In the genomic region with DNA sequence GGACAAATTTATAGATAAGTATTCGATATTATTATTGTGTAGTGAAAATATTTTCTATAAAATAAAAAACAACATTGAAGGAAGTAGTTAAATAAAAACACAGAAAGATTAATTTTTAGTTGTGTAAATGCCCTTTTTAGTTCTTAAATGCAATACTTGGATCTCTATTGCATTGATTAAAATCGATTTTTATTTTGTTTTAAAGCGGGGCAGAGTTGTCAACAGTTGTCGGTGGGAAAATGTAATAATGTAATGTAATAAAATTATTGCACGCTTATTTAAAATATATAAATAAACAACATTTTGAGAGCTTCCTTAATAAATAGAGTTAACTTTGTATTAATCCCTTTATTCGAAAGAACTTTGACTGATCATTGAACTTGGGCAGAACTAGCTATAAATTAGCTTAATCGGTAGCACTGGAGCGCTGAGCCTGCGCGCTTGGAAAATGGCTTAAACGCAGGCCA, we compare ENCODE assay signal across 1 fruit fly cellular context.
TF ChIP-seq lines count a peak whose summit lies in the region.

A gene (plus strand): TSS at position 411 of the 467 bp plus-strand sequence.

TF ChIP-seq in whole organism, embryonic, 481 proteins besides CTCF, POLR2A, EP300 and RAD21 (continued from another document and continues in another):
- no peak for TF ChIP-seq Neu2 (GFP tag; optimal IDR thresholded peaks at IDR 0.05; lab: Kevin White, UChicago; ENCODE audit: borderline replicate concordance)
- no peak for TF ChIP-seq dmrt99B (tag; optimal IDR thresholded peaks at IDR 0.05; lab: Kevin White, UChicago)
- peak; percentile 75 for TF ChIP-seq CG13287 (GFP tag; IDR thresholded peaks at IDR 0.05; lab: Robert Waterston, UW; ENCODE audit: partially characterized antibody)
- TF ChIP-seq Dll (GFP tag; IDR thresholded peaks at IDR 0.05; lab: Robert Waterston, UW; ENCODE audit: partially characterized antibody) = peak; percentile 78
- peak; percentile 25 for TF ChIP-seq CG3838 (GFP tag; optimal IDR thresholded peaks at IDR 0.05; lab: Kevin White, UChicago)
- no peak for TF ChIP-seq Sin3A (optimal IDR thresholded peaks at IDR 0.05; lab: Kevin White, UChicago)
- peak; percentile 47 for TF ChIP-seq YL-1 (GFP tag; optimal IDR thresholded peaks at IDR 0.05; lab: Kevin White, UChicago)
- TF ChIP-seq slou (GFP tag; optimal IDR thresholded peaks at IDR 0.05; lab: Kevin White, UChicago) = no peak
- peak; percentile 51; the same call in 1 of the 3 replicates for TF ChIP-seq CG16813 (GFP tag; IDR thresholded peaks at IDR 0.05; lab: Robert Waterston, UW; ENCODE audit: partially characterized antibody)
- peak in 1 of 3 experiments; percentile 24 for TF ChIP-seq Stat92E (GFP tag; optimal IDR thresholded peaks at IDR 0.05; lab: Kevin White, UChicago)
- TF ChIP-seq crc (GFP tag; optimal IDR thresholded peaks at IDR 0.05; lab: Kevin White, UChicago) = no peak
- TF ChIP-seq sqz (GFP tag; optimal IDR thresholded peaks at IDR 0.05; lab: Kevin White, UChicago) = no peak
- TF ChIP-seq CG2678 (tag; optimal IDR thresholded peaks at IDR 0.05; lab: Kevin White, UChicago) = peak; percentile 75
- TF ChIP-seq ab (GFP tag; optimal IDR thresholded peaks at IDR 0.05; lab: Kevin White, UChicago) = no peak
- TF ChIP-seq tgo (GFP tag; IDR thresholded peaks at IDR 0.05; lab: Robert Waterston, UW) = peak; percentile 56; the same call in 1 of the 3 replicates
- TF ChIP-seq al (GFP tag; IDR thresholded peaks at IDR 0.05; lab: Robert Waterston, UW) = peak; percentile 45
- TF ChIP-seq CG33213 (GFP tag; optimal IDR thresholded peaks at IDR 0.05; lab: Kevin White, UChicago) = no peak
- TF ChIP-seq CG34422 (GFP tag; IDR thresholded peaks at IDR 0.05; lab: Robert Waterston, UW) = peak; percentile 67; the same call in 2 of the 3 replicates
- TF ChIP-seq aop (GFP tag; IDR thresholded peaks at IDR 0.05; lab: Robert Waterston, UW) = no peak
- peak; percentile 21 for TF ChIP-seq pzg (GFP tag; optimal IDR thresholded peaks at IDR 0.05; lab: Kevin White, UChicago)
- no peak for TF ChIP-seq wek (GFP tag; optimal IDR thresholded peaks at IDR 0.05; lab: Kevin White, UChicago)
- peak; percentile 66 for TF ChIP-seq Sry-δ (GFP tag; optimal IDR thresholded peaks at IDR 0.05; lab: Kevin White, UChicago)
- TF ChIP-seq CG42726 (GFP tag; IDR thresholded peaks at IDR 0.05; lab: Robert Waterston, UW; ENCODE audit: partially characterized antibody) = no peak
- TF ChIP-seq CG15011 (GFP tag; optimal IDR thresholded peaks at IDR 0.05; lab: Kevin White, UChicago) = peak; percentile 14
- no peak for TF ChIP-seq CG9215 (GFP tag; IDR thresholded peaks at IDR 0.05; lab: Robert Waterston, UW)
- TF ChIP-seq H15 (GFP tag; IDR thresholded peaks at IDR 0.05; lab: Robert Waterston, UW) = no peak
- no peak for TF ChIP-seq disco-r (GFP tag; optimal IDR thresholded peaks at IDR 0.05; lab: Kevin White, UChicago)
- no peak for TF ChIP-seq otp (GFP tag; IDR thresholded peaks at IDR 0.05; lab: Robert Waterston, UW)
- TF ChIP-seq HmgD (GFP tag; optimal IDR thresholded peaks at IDR 0.05; lab: Kevin White, UChicago) = no peak
- peak; percentile 74 for TF ChIP-seq CG32532 (GFP tag; IDR thresholded peaks at IDR 0.05; lab: Robert Waterston, UW)
- no peak for TF ChIP-seq tio (GFP tag; optimal IDR thresholded peaks at IDR 0.05; lab: Kevin White, UChicago)
- peak; percentile 39 for TF ChIP-seq CG18619 (GFP tag; optimal IDR thresholded peaks at IDR 0.05; lab: Kevin White, UChicago)
- peak; percentile 31 for TF ChIP-seq Dek (tag; optimal IDR thresholded peaks at IDR 0.05; lab: Kevin White, UChicago)
- TF ChIP-seq sisA (GFP tag; IDR thresholded peaks at IDR 0.05; lab: Robert Waterston, UW) = peak; percentile 66
- TF ChIP-seq gcm2 (GFP tag; optimal IDR thresholded peaks at IDR 0.05; lab: Kevin White, UChicago) = no peak
- peak; percentile 98 for TF ChIP-seq CG9437 (GFP tag; optimal IDR thresholded peaks at IDR 0.05; lab: Kevin White, UChicago)
- TF ChIP-seq Lim3 (GFP tag; IDR thresholded peaks at IDR 0.05; lab: Robert Waterston, UW) = no peak
- TF ChIP-seq CG15479 (GFP tag; optimal IDR thresholded peaks at IDR 0.05; lab: Kevin White, UChicago) = no peak
- TF ChIP-seq CG33557 (GFP tag; optimal IDR thresholded peaks at IDR 0.05; lab: Kevin White, UChicago) = peak; percentile 26
- 0 out of 2 replicates have a peak, but pooled peaks have one; percentile 13 for TF ChIP-seq CG4730 (GFP tag; IDR thresholded peaks at IDR 0.05; lab: Robert Waterston, UW)
- peak; percentile 64; the same call in 1 of the 2 replicates for TF ChIP-seq CG14441 (GFP tag; IDR thresholded peaks at IDR 0.05; lab: Robert Waterston, UW)
- TF ChIP-seq ttk (GFP tag; IDR thresholded peaks at IDR 0.05; lab: Robert Waterston, UW) = peak; percentile 64
- TF ChIP-seq maf-S (GFP tag; optimal IDR thresholded peaks at IDR 0.05; lab: Kevin White, UChicago) = no peak
- no peak for TF ChIP-seq sima (GFP tag; optimal IDR thresholded peaks at IDR 0.05; lab: Kevin White, UChicago)
- peak; percentile 58 for TF ChIP-seq CG17359 (tag; optimal IDR thresholded peaks at IDR 0.05; lab: Kevin White, UChicago)
- peak; percentile 74 for TF ChIP-seq CG9727 (GFP tag; optimal IDR thresholded peaks at IDR 0.05; lab: Kevin White, UChicago)
- TF ChIP-seq HLH54F (GFP tag; optimal IDR thresholded peaks at IDR 0.05; lab: Kevin White, UChicago) = peak; percentile 36
- peak; percentile 45 for TF ChIP-seq CG12104 (GFP tag; optimal IDR thresholded peaks at IDR 0.05; lab: Kevin White, UChicago)
- TF ChIP-seq CG15696 (tag; optimal IDR thresholded peaks at IDR 0.05; lab: Kevin White, UChicago) = peak; percentile 61
- TF ChIP-seq grn (GFP tag; optimal IDR thresholded peaks at IDR 0.05; lab: Kevin White, UChicago) = no peak
- TF ChIP-seq ara (GFP tag; IDR thresholded peaks at IDR 0.05; lab: Robert Waterston, UW) = peak; percentile 55; the same call in 1 of the 2 replicates
- 0 out of 2 replicates have a peak, but pooled peaks have one; percentile 21 for TF ChIP-seq CG11247 (GFP tag; IDR thresholded peaks at IDR 0.05; lab: Robert Waterston, UW)
- peak; percentile 49 for TF ChIP-seq CG10654 (GFP tag; optimal IDR thresholded peaks at IDR 0.05; lab: Kevin White, UChicago)
- TF ChIP-seq sens-2 (GFP tag; IDR thresholded peaks at IDR 0.05; lab: Robert Waterston, UW) = no peak
- TF ChIP-seq E2f2 (GFP tag; IDR thresholded peaks at IDR 0.05; lab: Robert Waterston, UW) = no peak; the same call in 1 of the 2 replicates
- TF ChIP-seq CG8089 (GFP tag; optimal IDR thresholded peaks at IDR 0.05; lab: Kevin White, UChicago) = no peak
- TF ChIP-seq NK7.1 (GFP tag; optimal IDR thresholded peaks at IDR 0.05; lab: Kevin White, UChicago) = no peak
- no peak; the same call in 1 of the 2 replicates for TF ChIP-seq hbn (GFP tag; IDR thresholded peaks at IDR 0.05; lab: Robert Waterston, UW; ENCODE audit: partially characterized antibody)
- peak; percentile 60 for TF ChIP-seq CG1602 (GFP tag; optimal IDR thresholded peaks at IDR 0.05; lab: Kevin White, UChicago)
- TF ChIP-seq CoRest (tag; optimal IDR thresholded peaks at IDR 0.05; lab: Kevin White, UChicago) = peak; percentile 80
- no peak for TF ChIP-seq gfzf (GFP tag; optimal IDR thresholded peaks at IDR 0.05; lab: Kevin White, UChicago)
- TF ChIP-seq CG3995 (GFP tag; optimal IDR thresholded peaks at IDR 0.05; lab: Kevin White, UChicago) = peak; percentile 60
- no peak for TF ChIP-seq chn (GFP tag; optimal IDR thresholded peaks at IDR 0.05; lab: Kevin White, UChicago)
- peak; percentile 56 for TF ChIP-seq tin (GFP tag; optimal IDR thresholded peaks at IDR 0.05; lab: Kevin White, UChicago)
- peak; percentile 51 for TF ChIP-seq CG1233 (GFP tag; optimal IDR thresholded peaks at IDR 0.05; lab: Kevin White, UChicago)
- no peak for TF ChIP-seq CG11696 (GFP tag; IDR thresholded peaks at IDR 0.05; lab: Robert Waterston, UW)
- no peak for TF ChIP-seq CG8478 (optimal IDR thresholded peaks at IDR 0.05; lab: Kevin White, UChicago)
- TF ChIP-seq CG3847 (GFP tag; IDR thresholded peaks at IDR 0.05; lab: Robert Waterston, UW) = no peak
- TF ChIP-seq lola (GFP tag; optimal IDR thresholded peaks at IDR 0.05; lab: Kevin White, UChicago) = peak in 1 of 3 experiments; percentile 68
- TF ChIP-seq Ets97D (GFP tag; optimal IDR thresholded peaks at IDR 0.05; lab: Kevin White, UChicago) = peak; percentile 8
- no peak for TF ChIP-seq eve (GFP tag; optimal IDR thresholded peaks at IDR 0.05; lab: Kevin White, UChicago)
- TF ChIP-seq NFAT (GFP tag; IDR thresholded peaks at IDR 0.05; lab: Robert Waterston, UW) = peak; percentile 51; the same call in 1 of the 2 replicates
- no peak for TF ChIP-seq TFAM (GFP tag; optimal IDR thresholded peaks at IDR 0.05; lab: Kevin White, UChicago)
- TF ChIP-seq HmgZ (tag; optimal IDR thresholded peaks at IDR 0.05; lab: Kevin White, UChicago) = peak; percentile 35
- TF ChIP-seq bcd (GFP tag; optimal IDR thresholded peaks at IDR 0.05; lab: Kevin White, UChicago) = peak; percentile 57
- TF ChIP-seq mld (GFP tag; IDR thresholded peaks at IDR 0.05; lab: Robert Waterston, UW; ENCODE audit: partially characterized antibody) = no peak
- TF ChIP-seq CG11456 (GFP tag; IDR thresholded peaks at IDR 0.05; lab: Robert Waterston, UW) = no peak
- no peak for TF ChIP-seq Mad (GFP tag; optimal IDR thresholded peaks at IDR 0.05; lab: Kevin White, UChicago)
- TF ChIP-seq Gug (GFP tag; IDR thresholded peaks at IDR 0.05; lab: Robert Waterston, UW) = 0 out of 4 replicates have a peak, but pooled peaks have one; percentile 12
- no peak for TF ChIP-seq Oaz (GFP tag; IDR thresholded peaks at IDR 0.05; lab: Robert Waterston, UW)
- peak; percentile 73 for TF ChIP-seq trem (tag; optimal IDR thresholded peaks at IDR 0.05; lab: Kevin White, UChicago)
- TF ChIP-seq D (optimal IDR thresholded peaks at IDR 0.05; lab: Kevin White, UChicago) = no peak
- TF ChIP-seq D (GFP tag; optimal IDR thresholded peaks at IDR 0.05; lab: Kevin White, UChicago) = peak; percentile 16
- no peak for TF ChIP-seq CkIIα-i1 (GFP tag; IDR thresholded peaks at IDR 0.05; lab: Robert Waterston, UW)
- peak; percentile 85 for TF ChIP-seq CG8290 (GFP tag; optimal IDR thresholded peaks at IDR 0.05; lab: Kevin White, UChicago)
- peak in 1 of 2 experiments; percentile 78 for TF ChIP-seq CG8290 (tag; optimal IDR thresholded peaks at IDR 0.05; lab: Kevin White, UChicago)
- peak; percentile 58 for TF ChIP-seq Rx (GFP tag; IDR thresholded peaks at IDR 0.05; lab: Robert Waterston, UW)
- no peak for TF ChIP-seq crol (GFP tag; IDR thresholded peaks at IDR 0.05; lab: Robert Waterston, UW)
- TF ChIP-seq C15 (GFP tag; IDR thresholded peaks at IDR 0.05; lab: Robert Waterston, UW) = no peak
- TF ChIP-seq Fer2 (tag; optimal IDR thresholded peaks at IDR 0.05; lab: Kevin White, UChicago) = peak; percentile 42
- TF ChIP-seq D19A (tag; optimal IDR thresholded peaks at IDR 0.05; lab: Kevin White, UChicago) = peak; percentile 65
- peak; percentile 25 for TF ChIP-seq CG4854 (GFP tag; optimal IDR thresholded peaks at IDR 0.05; lab: Kevin White, UChicago)
- TF ChIP-seq CG8281 (tag; optimal IDR thresholded peaks at IDR 0.05; lab: Kevin White, UChicago) = no peak
- no peak for TF ChIP-seq CG7745 (tag; optimal IDR thresholded peaks at IDR 0.05; lab: Kevin White, UChicago)
- TF ChIP-seq lab (GFP tag; optimal IDR thresholded peaks at IDR 0.05; lab: Kevin White, UChicago) = peak; percentile 71
- peak; percentile 94 for TF ChIP-seq Sry-β (GFP tag; optimal IDR thresholded peaks at IDR 0.05; lab: Kevin White, UChicago)
- TF ChIP-seq CG16863 (GFP tag; optimal IDR thresholded peaks at IDR 0.05; lab: Kevin White, UChicago) = peak; percentile 11
- no peak for TF ChIP-seq Ravus (GFP tag; IDR thresholded peaks at IDR 0.05; lab: Robert Waterston, UW)
- TF ChIP-seq CG12391 (tag; optimal IDR thresholded peaks at IDR 0.05; lab: Kevin White, UChicago) = peak; percentile 82
- TF ChIP-seq Hr51 (GFP tag; optimal IDR thresholded peaks at IDR 0.05; lab: Kevin White, UChicago) = peak; percentile 3 to 65
- no peak; the same call in 2 of the 3 replicates for TF ChIP-seq B-H1 (GFP tag; IDR thresholded peaks at IDR 0.05; lab: Robert Waterston, UW)
- TF ChIP-seq CG7963 (GFP tag; IDR thresholded peaks at IDR 0.05; lab: Robert Waterston, UW; ENCODE audit: partially characterized antibody) = no peak
- peak; percentile 30 for TF ChIP-seq CG10543 (GFP tag; optimal IDR thresholded peaks at IDR 0.05; lab: Kevin White, UChicago)
- peak; percentile 93 for TF ChIP-seq row (GFP tag; IDR thresholded peaks at IDR 0.05; lab: Robert Waterston, UW)
- TF ChIP-seq knrl (GFP tag; IDR thresholded peaks at IDR 0.05; lab: Robert Waterston, UW; ENCODE audit: partially characterized antibody) = peak; percentile 46; the same call in 1 of the 3 replicates
- no peak for TF ChIP-seq CG4282 (GFP tag; optimal IDR thresholded peaks at IDR 0.05; lab: Kevin White, UChicago)
- TF ChIP-seq Trl (optimal IDR thresholded peaks at IDR 0.05; lab: Kevin White, UChicago) = no peak
- TF ChIP-seq Trl (GFP tag; optimal IDR thresholded peaks at IDR 0.05; lab: Kevin White, UChicago) = peak; percentile 16
- TF ChIP-seq CG3281 (GFP tag; optimal IDR thresholded peaks at IDR 0.05; lab: Kevin White, UChicago) = peak; percentile 55
- no peak for TF ChIP-seq CG1024 (GFP tag; IDR thresholded peaks at IDR 0.05; lab: Robert Waterston, UW)
- TF ChIP-seq Atf6 (GFP tag; IDR thresholded peaks at IDR 0.05; lab: Robert Waterston, UW) = peak; percentile 45; the same call in 1 of the 2 replicates
- no peak for TF ChIP-seq Mrtf (GFP tag; IDR thresholded peaks at IDR 0.05; lab: Robert Waterston, UW)
- no peak for TF ChIP-seq Asciz (GFP tag; optimal IDR thresholded peaks at IDR 0.05; lab: Kevin White, UChicago)
- no peak for TF ChIP-seq CG12769 (tag; optimal IDR thresholded peaks at IDR 0.05; lab: Kevin White, UChicago)
- TF ChIP-seq yki (optimal IDR thresholded peaks at IDR 0.05; lab: Kevin White, UChicago) = no peak
- no peak for TF ChIP-seq CG9609 (GFP tag; optimal IDR thresholded peaks at IDR 0.05; lab: Kevin White, UChicago)
- TF ChIP-seq CG2120 (GFP tag; optimal IDR thresholded peaks at IDR 0.05; lab: Kevin White, UChicago) = peak; percentile 66
- 0 out of 2 replicates have a peak, but pooled peaks have one; percentile 43 for TF ChIP-seq Taf1 (GFP tag; IDR thresholded peaks at IDR 0.05; lab: Robert Waterston, UW)
- TF ChIP-seq kni (GFP tag; optimal IDR thresholded peaks at IDR 0.05; lab: Kevin White, UChicago) = no peak
- TF ChIP-seq Vsx1 (GFP tag; optimal IDR thresholded peaks at IDR 0.05; lab: Kevin White, UChicago) = no peak
- TF ChIP-seq CG2712 (tag; optimal IDR thresholded peaks at IDR 0.05; lab: Kevin White, UChicago) = peak; percentile 73
- peak; percentile 72 for TF ChIP-seq CG30403 (GFP tag; optimal IDR thresholded peaks at IDR 0.05; lab: Kevin White, UChicago)
- no peak for TF ChIP-seq CG13123 (GFP tag; optimal IDR thresholded peaks at IDR 0.05; lab: Kevin White, UChicago)
- TF ChIP-seq NC2α (GFP tag; optimal IDR thresholded peaks at IDR 0.05; lab: Kevin White, UChicago) = no peak
- no peak for TF ChIP-seq CG1792 (GFP tag; optimal IDR thresholded peaks at IDR 0.05; lab: Kevin White, UChicago)
